Fruit fly (Drosophila melanogaster) whole organism, adult: ENCODE data around the gene Mvd.

Source experiments
- CG11617 ChIP-seq: fragments of 200-800 bp; sonication (Bioruptor generic); optimal IDR thresholded peaks from 2 replicates; lab custom pipeline; 2017; ENCODE audit warnings: mild to moderate bottlenecking, missing biosample characterization, missing genetic modification reagents, missing genetic modification characterization
- CG12768 ChIP-seq: fragments of 200-800 bp; sonication (Bioruptor generic); optimal IDR thresholded peaks from 2 replicates; lab custom pipeline; 2017; ENCODE audit warnings: missing biosample characterization, missing genetic modification characterization, mild to moderate bottlenecking, moderate library complexity, missing genetic modification reagents
- CG14711 ChIP-seq: fragments of 200-800 bp; sonication (Bioruptor generic); optimal IDR thresholded peaks from 2 replicates; lab custom pipeline; 2018; ENCODE audit warnings: missing biosample characterization, mild to moderate bottlenecking, missing genetic modification characterization, moderate library complexity
- CG1620 ChIP-seq: fragments of 200-800 bp; sonication (Bioruptor generic); optimal IDR thresholded peaks from 2 replicates; lab custom pipeline; 2016; ENCODE audit warnings: missing biosample characterization, missing genetic modification characterization
- CG33017 ChIP-seq: fragments of 200-800 bp; sonication (Bioruptor generic); optimal IDR thresholded peaks from 2 replicates; lab custom pipeline; 2018; ENCODE audit warnings: missing biosample characterization, mild to moderate bottlenecking, missing genetic modification characterization, moderate library complexity
- CG5204 ChIP-seq: fragments of 200-800 bp; sonication (Bioruptor generic); optimal IDR thresholded peaks from 2 replicates; lab custom pipeline; 2016; ENCODE audit warnings: missing biosample characterization, missing genetic modification characterization
- CG7045 ChIP-seq: fragments of 200-800 bp; sonication (Bioruptor generic); optimal IDR thresholded peaks from 2 replicates; lab custom pipeline; 2017; ENCODE audit warnings: missing biosample characterization, mild to moderate bottlenecking, missing genetic modification characterization
- CG7101 ChIP-seq: fragments of 200-800 bp; sonication (Bioruptor generic); optimal IDR thresholded peaks from 2 replicates; lab custom pipeline; 2018; ENCODE audit warnings: missing biosample characterization, mild to moderate bottlenecking, missing genetic modification characterization, moderate library complexity
- Clk ChIP-seq: fragments of 200-800 bp; sonication (Bioruptor generic); optimal IDR thresholded peaks from 2 replicates; lab custom pipeline; 2017; ENCODE audit warnings: missing biosample characterization, missing genetic modification characterization
- Crg-1 ChIP-seq: fragments of 200-800 bp; sonication (Bioruptor generic); optimal IDR thresholded peaks from 2 replicates; lab custom pipeline; 2016; ENCODE audit warnings: missing biosample characterization, missing genetic modification characterization
- Hr96 ChIP-seq: fragments of 200-800 bp; sonication (Bioruptor generic); optimal IDR thresholded peaks from 2 replicates; lab custom pipeline; 2016; ENCODE audit warnings: missing biosample characterization, missing genetic modification characterization
- Mnt ChIP-seq: fragments of 200-800 bp; sonication (Bioruptor generic); optimal IDR thresholded peaks from 2 replicates; lab custom pipeline; 2016; ENCODE audit warnings: missing biosample characterization, mild to moderate bottlenecking, missing genetic modification characterization
- bab1 ChIP-seq: fragments of 200-800 bp; sonication (Bioruptor generic); optimal IDR thresholded peaks from 3 replicates; lab custom pipeline; 2019; ENCODE audit warnings: missing biosample characterization, mild to moderate bottlenecking, missing genetic modification characterization, moderate library complexity
- cic ChIP-seq: fragments of 200-800 bp; sonication (Bioruptor generic); optimal IDR thresholded peaks from 2 replicates; lab custom pipeline; 2017; ENCODE audit warnings: missing biosample characterization, mild to moderate bottlenecking, missing genetic modification characterization, moderate library complexity
- cnc ChIP-seq, 2 experiments: fragments of >200 bp; optimal IDR thresholded peaks; 2 replicates each; lab custom pipeline; 2017
- kay ChIP-seq: fragments of 200-800 bp; sonication (Bioruptor generic); peaks from one replicate; lab custom pipeline; 2016; ENCODE audit warnings: missing biosample characterization, missing genetic modification characterization, borderline replicate concordance
- ovo ChIP-seq: fragments of 200-800 bp; sonication (Bioruptor generic); optimal IDR thresholded peaks from 2 replicates; lab custom pipeline; 2016; ENCODE audit warnings: missing biosample characterization, missing genetic modification characterization
- pad ChIP-seq: fragments of 200-800 bp; sonication (Bioruptor generic); optimal IDR thresholded peaks from 3 replicates; lab custom pipeline; 2017; ENCODE audit warnings: missing biosample characterization, missing genetic modification characterization, mild to moderate bottlenecking, moderate library complexity, missing genetic modification reagents
- tj ChIP-seq: fragments of 200-800 bp; sonication (Bioruptor generic); optimal IDR thresholded peaks from 3 replicates; lab custom pipeline; 2017; ENCODE audit warnings: missing biosample characterization, mild to moderate bottlenecking, missing genetic modification characterization, moderate library complexity
- toe ChIP-seq: fragments of 200-800 bp; sonication (Bioruptor generic); optimal IDR thresholded peaks from 2 replicates; lab custom pipeline; 2016; ENCODE audit warnings: missing biosample characterization, missing genetic modification characterization

Gene Mvd

dm6 chrX:15748945-15749344, at the start of gene Mvd:
Gene Mvd (plus strand): TSS chrX:15749166.
- TF ChIP-seq CG14711, result no peak
- TF ChIP-seq cnc (optimal IDR thresholded peaks at IDR 0.05; lab: Kevin White, UChicago), result no peak
- TF ChIP-seq Crg-1 (GFP tag; lab: Kevin White, UChicago), result no peak
- no peak for TF ChIP-seq CG5204
- no peak for TF ChIP-seq CG12768 (GFP tag; lab: Kevin White, UChicago)
- no peak for TF ChIP-seq CG7045 (GFP tag; lab: Kevin White, UChicago)
- TF ChIP-seq kay (GFP tag; lab: Kevin White, UChicago), result peak; percentile 93
- no peak for TF ChIP-seq tj (GFP tag; lab: Kevin White, UChicago)
- peak; percentile 4 for TF ChIP-seq CG7101 (tag; lab: Kevin White, UChicago)
- TF ChIP-seq Mnt (GFP tag; lab: Kevin White, UChicago), result peak; percentile 85
- TF ChIP-seq cic, result no peak
- no peak for TF ChIP-seq pad (GFP tag; lab: Kevin White, UChicago)
- TF ChIP-seq Clk (GFP tag; lab: Kevin White, UChicago), result no peak
- no peak for TF ChIP-seq CG33017 (tag; lab: Kevin White, UChicago)
- TF ChIP-seq bab1 (GFP tag; lab: Kevin White, UChicago), result peak; percentile 68
- peak; percentile 2 for TF ChIP-seq ovo (GFP tag; lab: Kevin White, UChicago)
- no peak for TF ChIP-seq CG11617 (GFP tag; lab: Kevin White, UChicago)
- no peak for TF ChIP-seq Hr96 (GFP tag; lab: Kevin White, UChicago)
- peak; percentile 37 for TF ChIP-seq CG1620 (GFP tag; lab: Kevin White, UChicago)
- TF ChIP-seq toe (GFP tag; lab: Kevin White, UChicago), result no peak

DNA sequence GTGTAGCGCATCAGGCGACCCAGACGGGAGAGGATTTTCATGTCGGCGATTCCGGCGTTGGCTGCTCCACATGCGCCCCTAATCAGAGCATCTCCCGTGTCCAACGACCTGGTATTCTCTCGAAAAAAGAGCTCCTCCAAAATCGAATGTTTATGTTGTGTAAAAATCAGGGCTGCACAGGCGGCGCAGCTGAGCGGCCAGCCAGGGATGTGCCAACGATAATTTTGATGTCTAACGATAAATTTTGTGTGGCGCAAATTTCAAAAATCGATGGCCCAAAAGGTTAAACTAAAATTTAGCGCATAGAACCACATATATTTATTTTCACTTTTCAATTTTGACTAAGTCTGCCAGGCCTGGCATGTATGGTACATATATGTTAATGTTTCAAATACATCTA, 47.9 kb upstream of the Mvd start, which contains the start of gene CG9240:
Gene CG9240, minus strand, starts transcription at position 213 of the 400 bp plus-strand sequence.
- TF ChIP-seq CG5204 (no peak), pad (GFP tag; lab: Kevin White, UChicago) (no peak), Mnt (GFP tag; lab: Kevin White, UChicago) (peak; percentile 13), CG14711 (peak; percentile 1), bab1 (GFP tag; lab: Kevin White, UChicago) (peak; percentile 64), Clk (GFP tag; lab: Kevin White, UChicago) (no peak), CG7101 (tag; lab: Kevin White, UChicago) (no peak), cnc (optimal IDR thresholded peaks at IDR 0.05; lab: Kevin White, UChicago) (no peak), CG12768 (GFP tag; lab: Kevin White, UChicago) (no peak)

DNA sequence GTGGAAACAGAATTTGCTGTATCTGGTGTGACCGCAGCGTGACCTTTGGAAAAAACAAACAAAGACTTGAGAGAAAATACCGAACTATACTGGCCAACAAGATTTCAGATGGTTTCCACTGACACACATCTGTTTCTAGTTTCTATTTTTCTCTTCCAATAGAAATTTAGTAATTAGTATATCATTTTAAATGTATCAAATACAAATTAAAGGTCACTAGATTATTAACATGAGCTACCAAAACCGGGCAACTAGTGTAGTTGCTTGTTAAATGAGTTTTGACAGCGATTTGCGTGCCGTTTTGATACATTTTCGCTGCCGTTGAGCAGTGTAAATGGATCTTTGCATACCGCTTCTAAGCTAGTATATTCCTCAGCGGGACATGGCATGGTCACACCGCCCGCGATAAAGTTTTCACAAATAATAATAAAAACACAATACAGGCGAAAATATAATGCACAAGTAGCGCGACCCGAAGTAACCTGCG, 45.2 kb upstream of the Mvd start, which contains the start of the genes Pis and Hap40:
Gene Pis, minus strand, starts transcription at position 51 of the 487 bp plus-strand sequence.
Gene Hap40, plus strand, starts transcription at position 406 of the 487 bp plus-strand sequence.
- TF ChIP-seq Clk (GFP tag; lab: Kevin White, UChicago) (no peak), CG7045 (GFP tag; lab: Kevin White, UChicago) (peak; percentile 53), bab1 (GFP tag; lab: Kevin White, UChicago) (peak; percentile 55), kay (GFP tag; lab: Kevin White, UChicago) (no peak), CG14711 (peak; percentile 60), Hr96 (GFP tag; lab: Kevin White, UChicago) (no peak), CG7101 (tag; lab: Kevin White, UChicago) (peak; percentile 73), Mnt (GFP tag; lab: Kevin White, UChicago) (peak; percentile 71), ovo (GFP tag; lab: Kevin White, UChicago) (no peak), tj (GFP tag; lab: Kevin White, UChicago) (peak; percentile 47), CG5204 (no peak), CG33017 (tag; lab: Kevin White, UChicago) (no peak), cic (no peak), toe (GFP tag; lab: Kevin White, UChicago) (peak; percentile 72), CG12768 (GFP tag; lab: Kevin White, UChicago) (peak; percentile 10), CG11617 (GFP tag; lab: Kevin White, UChicago) (peak; percentile 66), pad (GFP tag; lab: Kevin White, UChicago) (peak; percentile 58), cnc (optimal IDR thresholded peaks at IDR 0.05; lab: Kevin White, UChicago) (no peak), CG1620 (GFP tag; lab: Kevin White, UChicago) (peak; percentile 70), Crg-1 (GFP tag; lab: Kevin White, UChicago) (peak; percentile 61)

dm6 chrX:15709624-15709983, 39.4 kb upstream of the Mvd start:
- peak; percentile 90 for TF ChIP-seq tj (GFP tag; lab: Kevin White, UChicago)
- no peak for TF ChIP-seq cic

DNA sequence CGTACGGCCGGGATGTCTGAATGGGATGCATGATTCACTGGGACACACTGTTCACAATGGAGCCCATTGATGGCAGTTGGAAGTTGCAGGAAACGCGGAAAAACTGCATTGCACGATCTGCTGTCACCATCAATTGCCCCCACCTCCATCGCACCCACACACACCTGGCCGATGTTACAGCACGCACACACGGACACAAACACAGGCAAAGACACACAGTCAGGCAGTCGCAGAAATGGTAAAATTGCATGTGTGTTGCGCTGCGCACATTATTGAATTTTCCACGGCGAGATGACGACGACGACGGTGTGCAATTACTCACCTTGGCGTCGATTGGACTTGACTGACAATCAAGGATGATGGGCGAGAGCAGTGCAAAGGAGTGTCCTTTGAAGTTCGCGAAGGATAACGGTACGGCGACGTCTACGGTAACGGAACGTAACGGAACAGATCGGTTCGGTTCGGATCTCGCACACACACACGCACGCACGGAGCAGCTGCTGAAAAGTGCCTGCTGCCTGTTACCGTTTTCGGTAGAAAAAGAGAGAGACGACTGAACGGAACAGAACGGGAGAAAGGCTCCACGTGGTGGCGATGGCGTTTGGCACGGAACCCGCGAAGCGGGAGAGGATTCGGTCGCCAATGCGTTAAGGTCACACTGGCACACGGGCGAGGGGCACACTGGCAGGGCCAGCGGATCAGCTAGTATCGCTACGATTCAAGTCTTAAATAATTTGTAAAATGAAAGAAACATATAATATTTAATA, 38.8 kb upstream of the Mvd start, which contains the start of the genes CG9281 and CG15601:
Gene CG9281, minus strand, starts transcription at position 556 of the 767 bp plus-strand sequence.
Gene CG15601, plus strand, starts transcription at position 664 of the 767 bp plus-strand sequence.
- TF ChIP-seq Clk (GFP tag; lab: Kevin White, UChicago), result no peak
- TF ChIP-seq CG11617 (GFP tag; lab: Kevin White, UChicago), result peak; percentile 16
- TF ChIP-seq cic, result peak; percentile 43
- TF ChIP-seq Mnt (GFP tag; lab: Kevin White, UChicago), result peak; percentile 99
- peak; percentile 41 for TF ChIP-seq pad (GFP tag; lab: Kevin White, UChicago)
- peak; percentile 83 for TF ChIP-seq tj (GFP tag; lab: Kevin White, UChicago)
- TF ChIP-seq CG1620 (GFP tag; lab: Kevin White, UChicago), result no peak
- TF ChIP-seq ovo (GFP tag; lab: Kevin White, UChicago), result peak; percentile 99
